Worm (Caenorhabditis elegans) whole organism, L1 larva: ENCODE data around the gene F49C5.9.

Experiments used
- aly-2 ChIP-seq: fragments of 150-350 bp; optimal IDR thresholded peaks from 2 replicates; lab custom pipeline; 2014; ENCODE audit warnings: missing biosample characterization, missing genetic modification characterization
- ama-1 ChIP-seq: fragments of 150-350 bp; optimal IDR thresholded peaks from 2 replicates; lab custom pipeline; 2014
- elt-2 ChIP-seq: sonication (generic microtip); optimal IDR thresholded peaks from 2 replicates; lab custom pipeline; 2016; ENCODE audit warnings: missing genetic modification characterization, mild to moderate bottlenecking, inconsistent platforms, missing compliant biosample characterization, missing genetic modification reagents
- jun-1 ChIP-seq: fragments of 150-350 bp; optimal IDR thresholded peaks from 2 replicates; lab custom pipeline; 2014; ENCODE audit warnings: missing biosample characterization, missing genetic modification reagents, missing genetic modification characterization
- lin-13 ChIP-seq: fragments of 150-350 bp; optimal IDR thresholded peaks from 2 replicates; lab custom pipeline; 2014; ENCODE audit warnings: missing biosample characterization, missing genetic modification reagents, missing genetic modification characterization
- lin-35 ChIP-seq, 2 experiments: fragments of 150-350 bp; optimal IDR thresholded peaks; 2 replicates each; lab custom pipeline; 2014; ENCODE audit warnings: missing biosample characterization in 2 of 2, missing genetic modification characterization in 2 of 2, missing genetic modification reagents in 2 of 2
- lin-39 ChIP-seq: fragments of 150-350 bp; optimal IDR thresholded peaks from 2 replicates; lab custom pipeline; 2014; ENCODE audit warnings: missing biosample characterization, missing genetic modification reagents, missing genetic modification characterization
- lsy-2 ChIP-seq, 2 experiments: fragments of 150-350 bp; optimal IDR thresholded peaks; 2 replicates each; lab custom pipeline; 2014; ENCODE audit warnings: missing biosample characterization in 2 of 2, missing genetic modification characterization in 2 of 2
- nhr-19 ChIP-seq: fragments of 200-800 bp; sonication (Bioruptor generic); conservative IDR thresholded peaks from 2 replicates; pipeline ENCODE4 v1.3.6; 2022; ENCODE audit warnings: missing genetic modification characterization, missing compliant biosample characterization
- nhr-237 ChIP-seq: fragments of 150-350 bp; optimal IDR thresholded peaks from 2 replicates; lab custom pipeline; 2014; ENCODE audit warnings: missing biosample characterization, missing genetic modification characterization
- nhr-77 ChIP-seq: fragments of 150-350 bp; optimal IDR thresholded peaks from 2 replicates; lab custom pipeline; 2014; ENCODE audit warnings: missing biosample characterization, missing genetic modification characterization
- pag-3 ChIP-seq: sonication (generic microtip); optimal IDR thresholded peaks from 2 replicates; lab custom pipeline; 2017; ENCODE audit warnings: missing genetic modification characterization, mild to moderate bottlenecking, missing compliant biosample characterization, antibody characterized with exemption, borderline replicate concordance; ENCODE audit not compliant: insufficient read depth
- unc-86 ChIP-seq: sonication (generic microtip); optimal IDR thresholded peaks from 2 replicates; lab custom pipeline; 2016; ENCODE audit warnings: missing genetic modification characterization, missing compliant biosample characterization

- TF ChIP-seq lin-39 (tag; lab: Kevin White, UChicago) (no peak), pag-3 (tag; lab: Kevin White, UChicago) (no peak), lin-13 (no peak), nhr-77 (tag; lab: Kevin White, UChicago) (no peak), aly-2 (tag; lab: Kevin White, UChicago) (no peak), elt-2 (tag; lab: Kevin White, UChicago) (no peak), jun-1 (tag; lab: Kevin White, UChicago) (no peak), lsy-2 (tag; optimal IDR thresholded peaks at IDR 0.05; lab: Kevin White, UChicago) (no peak), ama-1 (no peak), nhr-19 (no peak), unc-86 (no peak), lin-35 (GFP tag; optimal IDR thresholded peaks at IDR 0.05; lab: Kevin White, UChicago) (no peak), nhr-237 (tag; lab: Kevin White, UChicago) (no peak)
These were observed 5.2 kb upstream of the F49C5.9 start for ce11 chrII:12549613-12550012.
